Worm (Caenorhabditis elegans): ENCODE data around the gene dlc-1.

dlc-1 gene

ce11 chrIII:6444335-6444734 is 19.2 kb downstream of the dlc-1 start, which contains the start of gene C05D11.13 (continued):
- TF ChIP-seq lin-14 (GFP tag; optimal IDR thresholded peaks at IDR 0.05) (peak; percentile 62), tbx-2 (tag; optimal IDR thresholded peaks at IDR 0.05) (no peak), fkh-8 (tag; optimal IDR thresholded peaks at IDR 0.05) (no peak), ama-1 (optimal IDR thresholded peaks at IDR 0.05) (peak; percentile 65), ceh-88 (GFP tag; IDR thresholded peaks at IDR 0.05) (no peak), lin-39 (tag; optimal IDR thresholded peaks at IDR 0.05) (no peak), egl-27 (tag; optimal IDR thresholded peaks at IDR 0.05) (no peak), aly-2 (tag; optimal IDR thresholded peaks at IDR 0.05) (no peak), lin-35 (GFP tag; optimal IDR thresholded peaks at IDR 0.05) (peak; percentile 24 to 54), nhr-85 (tag) (peak; percentile 11), nhr-28 (tag; optimal IDR thresholded peaks at IDR 0.05) (no peak), mep-1 (tag; optimal IDR thresholded peaks at IDR 0.05) (peak; percentile 78), swsn-7 (tag; optimal IDR thresholded peaks at IDR 0.05) (no peak), fkh-10 (GFP tag; optimal IDR thresholded peaks at IDR 0.05) (no peak), snpc-4 (tag; optimal IDR thresholded peaks at IDR 0.05) (no peak), C34B4.2 (tag; optimal IDR thresholded peaks at IDR 0.05) (no peak), blmp-1 (tag; optimal IDR thresholded peaks at IDR 0.05) (peak; percentile 53), ceh-90 (tag; optimal IDR thresholded peaks at IDR 0.05) (no peak), ets-5 (GFP tag; IDR thresholded peaks at IDR 0.05) (no peak), sup-37 (GFP tag; optimal IDR thresholded peaks at IDR 0.05) (no peak), nhr-77 (tag; optimal IDR thresholded peaks at IDR 0.05) (no peak), mef-2 (tag; optimal IDR thresholded peaks at IDR 0.05) (no peak), rnt-1 (tag; optimal IDR thresholded peaks at IDR 0.05) (peak; percentile 26), irx-1 (tag; optimal IDR thresholded peaks at IDR 0.05) (peak; percentile 17), unc-30 (tag; optimal IDR thresholded peaks at IDR 0.05) (no peak), hlh-4 (tag; optimal IDR thresholded peaks at IDR 0.05) (no peak), C16A3.4 (tag; optimal IDR thresholded peaks at IDR 0.05) (peak; percentile 34), ztf-11 (tag; optimal IDR thresholded peaks at IDR 0.05) (no peak), pqm-1 (tag; optimal IDR thresholded peaks at IDR 0.05) (no peak), lin-15B (tag; optimal IDR thresholded peaks at IDR 0.05) (no peak), C04F5.9 (tag; optimal IDR thresholded peaks at IDR 0.05) (no peak), lin-13 (GFP tag; optimal IDR thresholded peaks at IDR 0.05) (no peak), nhr-76 (tag; optimal IDR thresholded peaks at IDR 0.05) (no peak), unc-62 (GFP tag; optimal IDR thresholded peaks at IDR 0.05) (no peak), nhr-90 (tag; optimal IDR thresholded peaks at IDR 0.05; ENCODE audit: poor library complexity) (no peak), dsc-1 (tag; optimal IDR thresholded peaks at IDR 0.05) (no peak), unc-130 (tag; optimal IDR thresholded peaks at IDR 0.05) (peak; percentile 68), grh-1 (GFP tag; IDR thresholded peaks at IDR 0.05) (no peak), alr-1 (tag; optimal IDR thresholded peaks at IDR 0.05; ENCODE audit: borderline replicate concordance) (no peak), fkh-4 (tag; optimal IDR thresholded peaks at IDR 0.05; ENCODE audit: borderline replicate concordance) (no peak), ceh-82 (tag; optimal IDR thresholded peaks at IDR 0.05) (no peak), xbp-1 (tag; optimal IDR thresholded peaks at IDR 0.05) (peak; percentile 9), tlp-1 (tag; optimal IDR thresholded peaks at IDR 0.05) (no peak)

ce11 chrIII:6442305-6443125 is 21.1 kb downstream of the dlc-1 start, which contains the start of gene mel-32:
Gene mel-32, minus strand, starts transcription at chrIII:6443000.
- TF ChIP-seq nhr-20 (tag; optimal IDR thresholded peaks at IDR 0.05) (peak; percentile 36), mef-2 (tag; optimal IDR thresholded peaks at IDR 0.05) (no peak), C04F5.9 (tag; optimal IDR thresholded peaks at IDR 0.05) (no peak), alr-1 (tag; optimal IDR thresholded peaks at IDR 0.05; ENCODE audit: borderline replicate concordance) (no peak), xbp-1 (tag; optimal IDR thresholded peaks at IDR 0.05) (no peak), pax-3 (tag; optimal IDR thresholded peaks at IDR 0.05) (no peak), hlh-17 (GFP tag; optimal IDR thresholded peaks at IDR 0.05; ENCODE audit: borderline replicate concordance) (no peak), nhr-28 (tag; optimal IDR thresholded peaks at IDR 0.05) (no peak), nhr-90 (tag; optimal IDR thresholded peaks at IDR 0.05; ENCODE audit: poor library complexity) (no peak), pqm-1 (tag; optimal IDR thresholded peaks at IDR 0.05) (no peak), fos-1 (tag; optimal IDR thresholded peaks at IDR 0.05) (no peak), blmp-1 (tag; optimal IDR thresholded peaks at IDR 0.05) (peak; percentile 84), ceh-8 (GFP tag; optimal IDR thresholded peaks at IDR 0.05) (no peak), ceh-88 (GFP tag; IDR thresholded peaks at IDR 0.05) (no peak), nhr-85 (tag) (peak; percentile 12), C16A3.4 (tag; optimal IDR thresholded peaks at IDR 0.05) (no peak), nhr-71 (tag; optimal IDR thresholded peaks at IDR 0.05) (peak; percentile 41), snu-23 (GFP tag; optimal IDR thresholded peaks at IDR 0.05) (peak; percentile 26), efl-3 (GFP tag; optimal IDR thresholded peaks at IDR 0.05) (no peak), lin-13 (GFP tag; optimal IDR thresholded peaks at IDR 0.05) (peak; percentile 1), nhr-77 (tag; optimal IDR thresholded peaks at IDR 0.05) (no peak), ceh-82 (tag; optimal IDR thresholded peaks at IDR 0.05) (peak in 1 of 3 experiments; percentile 15)

Data from whole organism, L1 larva.